Worm (Caenorhabditis elegans): ENCODE data around the gene F54B11.10.

DNA sequence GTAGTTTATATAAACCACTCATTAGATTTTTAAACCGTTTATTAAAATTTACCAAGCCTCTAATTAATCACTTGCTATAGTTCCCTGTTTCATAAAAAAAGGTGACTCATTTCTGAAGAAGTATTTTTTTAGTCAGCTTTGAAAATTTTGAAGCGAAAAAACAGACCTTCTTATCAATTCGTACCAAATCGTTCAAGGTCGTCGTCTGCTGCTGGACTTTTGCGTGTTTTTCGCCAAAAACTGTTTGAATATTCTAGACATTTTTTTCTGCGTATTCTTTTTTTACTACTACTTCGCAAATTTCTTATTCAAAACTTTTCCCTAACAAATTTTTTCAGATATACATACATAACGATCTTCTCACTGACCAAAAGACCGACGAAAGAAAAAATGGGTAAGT lies 39.7 kb upstream of the F54B11.10 start, which contains the start of gene cah-4:
- TF ChIP-seq ama-1 (optimal IDR thresholded peaks at IDR 0.05) = peak; percentile 82
- TF ChIP-seq F13H6.1 (tag; optimal IDR thresholded peaks at IDR 0.05) = no peak
- no peak for TF ChIP-seq mbf-1 (tag; optimal IDR thresholded peaks at IDR 0.05)
- no peak for TF ChIP-seq lsy-2 (tag; optimal IDR thresholded peaks at IDR 0.05)
- TF ChIP-seq nhr-77 (tag; optimal IDR thresholded peaks at IDR 0.05) = no peak
- TF ChIP-seq nhr-12 (tag; optimal IDR thresholded peaks at IDR 0.05) = no peak
- TF ChIP-seq alr-1 (tag; optimal IDR thresholded peaks at IDR 0.05) = no peak
- TF ChIP-seq nhr-11 (tag; optimal IDR thresholded peaks at IDR 0.05) = no peak
- TF ChIP-seq ztf-11 (tag; optimal IDR thresholded peaks at IDR 0.05) = no peak
- TF ChIP-seq aly-2 (tag; optimal IDR thresholded peaks at IDR 0.05) = no peak
- no peak for TF ChIP-seq R02D3.7 (tag; optimal IDR thresholded peaks at IDR 0.05)

All from whole organism, L2 larva.